Worm (Caenorhabditis elegans): ENCODE data around the gene col-170.

DNA sequence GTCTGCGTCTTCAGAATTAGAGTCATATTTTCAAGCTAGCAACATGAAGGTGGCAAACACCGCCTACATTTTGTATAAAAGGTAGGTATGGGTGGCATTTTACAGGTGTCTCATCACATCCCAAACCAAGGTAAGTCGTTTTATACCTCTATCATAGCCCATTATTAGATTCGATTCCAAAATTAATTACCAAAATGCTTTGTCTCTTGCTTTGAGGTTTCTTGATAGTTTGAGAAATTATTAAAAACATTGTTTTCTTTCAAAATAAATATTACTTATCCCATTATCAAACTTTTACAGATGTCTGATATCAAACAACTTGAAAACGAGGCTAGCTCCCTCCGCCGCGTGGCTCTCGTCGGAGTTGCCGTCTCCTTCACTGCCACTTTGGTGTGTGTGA is 5.4 kb upstream of the col-170 start, which contains the start of gene col-168:
- TF ChIP-seq unc-62 (GFP tag; optimal IDR thresholded peaks at IDR 0.05 in 1 of 2): no peak
- no peak for TF ChIP-seq unc-62 (tag; optimal IDR thresholded peaks at IDR 0.05)
- TF ChIP-seq nhr-11 (tag; optimal IDR thresholded peaks at IDR 0.05): no peak
- TF ChIP-seq snpc-4 (tag; optimal IDR thresholded peaks at IDR 0.05): no peak
- no peak for TF ChIP-seq dmd-8 (GFP tag; IDR thresholded peaks at IDR 0.05)
- no peak for TF ChIP-seq fkh-10 (GFP tag; optimal IDR thresholded peaks at IDR 0.05)
- no peak for TF ChIP-seq lin-1 (GFP tag; IDR thresholded peaks at IDR 0.05)
- no peak for TF ChIP-seq daf-16 (GFP tag; optimal IDR thresholded peaks at IDR 0.05)
- no peak for TF ChIP-seq daf-16 (tag; optimal IDR thresholded peaks at IDR 0.05)
- no peak for TF ChIP-seq vab-7 (GFP tag; IDR thresholded peaks at IDR 0.05)
- no peak for TF ChIP-seq pha-4 (GFP tag; IDR thresholded peaks at IDR 0.05)
- TF ChIP-seq pha-4 (tag; optimal IDR thresholded peaks at IDR 0.05): no peak
- no peak for TF ChIP-seq egl-43 (GFP tag; IDR thresholded peaks at IDR 0.05)
- no peak for TF ChIP-seq tra-1 (GFP tag; IDR thresholded peaks at IDR 0.05)
- no peak for TF ChIP-seq mep-1 (tag; optimal IDR thresholded peaks at IDR 0.05)
- TF ChIP-seq mxl-3 (GFP tag; optimal IDR thresholded peaks at IDR 0.05): no peak

Data from whole organism, L4 larva.